Fruit fly (Drosophila melanogaster) whole organism, embryonic: ENCODE data around the gene CG1738.

Experiments used
- Abd-B ChIP-seq: fragments of 200-800 bp; sonication (Bioruptor generic); optimal IDR thresholded peaks from 2 replicates; lab custom pipeline; 2018; ENCODE audit warnings: missing biosample characterization, mild to moderate bottlenecking, missing genetic modification characterization, moderate library complexity
- Ada2b ChIP-seq: fragments of 200-800 bp; sonication (Bioruptor generic); IDR thresholded peaks from 2 replicates; pipeline ENCODE4 v1.3.6; 2022; ENCODE audit warnings: missing biosample characterization, missing genetic modification characterization
- Awh ChIP-seq: fragments of 200-800 bp; sonication (Bioruptor generic); IDR thresholded peaks from 2 replicates; pipeline ENCODE4, ENCODE4 v1.3.6; 2022; ENCODE audit warnings: missing biosample characterization, missing genetic modification characterization
- Bgb ChIP-seq: fragments of 200-800 bp; sonication (Bioruptor generic); IDR thresholded peaks from 2 replicates; pipeline ENCODE4 v1.3.6; 2022; ENCODE audit warnings: missing biosample characterization, missing genetic modification characterization; ENCODE audit not compliant: partially characterized antibody
- BtbVII ChIP-seq: fragments of 200-800 bp; sonication (Bioruptor generic); optimal IDR thresholded peaks from 3 replicates; lab custom pipeline; 2017; ENCODE audit warnings: missing biosample characterization, mild to moderate bottlenecking, missing genetic modification characterization
- CG11504 ChIP-seq: fragments of 200-800 bp; sonication (Bioruptor generic); optimal IDR thresholded peaks from 3 replicates; lab custom pipeline; 2019; ENCODE audit warnings: missing biosample characterization, mild to moderate bottlenecking, missing genetic modification characterization, moderate library complexity
- CG12155 ChIP-seq: fragments of 200-800 bp; sonication (Bioruptor generic); optimal IDR thresholded peaks from 3 replicates; lab custom pipeline; 2016; ENCODE audit warnings: missing biosample characterization, missing genetic modification characterization
- CG13123 ChIP-seq: fragments of 200-800 bp; sonication (Bioruptor generic); optimal IDR thresholded peaks from 2 replicates; lab custom pipeline; 2016; ENCODE audit warnings: missing biosample characterization, missing genetic modification characterization
- CG14441 ChIP-seq: fragments of 200-800 bp; sonication (Bioruptor generic); IDR thresholded peaks from 2 replicates; pipeline ENCODE4 v1.3.6; 2022; ENCODE audit warnings: missing biosample characterization, missing genetic modification characterization
- CG1647 ChIP-seq: fragments of 200-800 bp; sonication (Bioruptor generic); optimal IDR thresholded peaks from 3 replicates; lab custom pipeline; 2016; ENCODE audit warnings: missing biosample characterization, missing genetic modification characterization
- CG17829 ChIP-seq: fragments of 200-800 bp; optimal IDR thresholded peaks from 2 replicates; lab custom pipeline; 2019; ENCODE audit warnings: missing biosample characterization, mild to moderate bottlenecking, missing genetic modification characterization, moderate library complexity
- CG18599 ChIP-seq: fragments of 200-800 bp; sonication (Bioruptor generic); optimal IDR thresholded peaks from 3 replicates; lab custom pipeline; 2017; ENCODE audit warnings: missing biosample characterization, missing genetic modification characterization, mild to moderate bottlenecking, moderate library complexity, missing genetic modification reagents
- CG18764 ChIP-seq: fragments of 200-800 bp; sonication (Bioruptor generic); optimal IDR thresholded peaks from 3 replicates; lab custom pipeline; 2016; ENCODE audit warnings: missing biosample characterization, missing genetic modification characterization
- CG2129 ChIP-seq: fragments of 200-800 bp; sonication (Bioruptor generic); IDR thresholded peaks from 2 replicates; pipeline ENCODE4 v1.3.6; 2022; ENCODE audit warnings: missing biosample characterization, missing genetic modification characterization; ENCODE audit not compliant: partially characterized antibody
- CG33213 ChIP-seq: fragments of 200-800 bp; sonication (Bioruptor generic); optimal IDR thresholded peaks from 3 replicates; lab custom pipeline; 2016; ENCODE audit warnings: missing biosample characterization, missing genetic modification characterization
- CG42726 ChIP-seq: fragments of 200-800 bp; sonication (Bioruptor generic); IDR thresholded peaks from 2 replicates; pipeline ENCODE4 v1.3.6; 2022; ENCODE audit warnings: missing biosample characterization, missing genetic modification characterization; ENCODE audit not compliant: partially characterized antibody
- CG5180 ChIP-seq: fragments of 200-800 bp; sonication (Bioruptor generic); optimal IDR thresholded peaks from 3 replicates; lab custom pipeline; 2017; ENCODE audit warnings: missing biosample characterization, missing genetic modification characterization, mild to moderate bottlenecking, moderate library complexity, missing genetic modification reagents
- CG8290 ChIP-seq, 3 experiments: fragments of 200-800 bp; sonication (Bioruptor generic); optimal IDR thresholded peaks; 2 replicates each; lab custom pipeline; 2016 to 2019; ENCODE audit warnings: missing biosample characterization in 3 of 3, missing genetic modification characterization in 3 of 3, mild to moderate bottlenecking in 2 of 3, moderate library complexity in 1 of 3
- CG9215 ChIP-seq: fragments of 200-800 bp; sonication (Bioruptor generic); IDR thresholded peaks from 2 replicates; pipeline ENCODE4 v1.3.6; 2022; ENCODE audit warnings: missing biosample characterization, missing genetic modification characterization
- CrebB ChIP-seq: fragments of 200-800 bp; sonication (Bioruptor generic); optimal IDR thresholded peaks from 3 replicates; lab custom pipeline; 2018; ENCODE audit warnings: missing biosample characterization, mild to moderate bottlenecking, missing genetic modification characterization
- Dbx ChIP-seq: fragments of 200-800 bp; sonication (Bioruptor generic); IDR thresholded peaks from 3 replicates; pipeline ENCODE4 v1.3.6; 2022; ENCODE audit warnings: missing biosample characterization, missing genetic modification characterization
- Dip2 ChIP-seq: fragments of 200-800 bp; sonication (Bioruptor generic); IDR thresholded peaks from 2 replicates; pipeline ENCODE4 v1.3.6; 2022; ENCODE audit warnings: missing biosample characterization, missing genetic modification characterization
- Dref ChIP-seq: fragments of 200-800 bp; sonication (Bioruptor generic); IDR thresholded peaks from 2 replicates; pipeline ENCODE4 v1.3.6; 2022; ENCODE audit warnings: missing biosample characterization, missing genetic modification characterization
- Mad ChIP-seq: fragments of 200-800 bp; sonication (Bioruptor generic); optimal IDR thresholded peaks from 2 replicates; lab custom pipeline; 2016; ENCODE audit warnings: missing biosample characterization, missing genetic modification characterization
- Max ChIP-seq: fragments of 200-800 bp; sonication (Bioruptor generic); optimal IDR thresholded peaks from 2 replicates; lab custom pipeline; 2016; ENCODE audit warnings: missing biosample characterization, mild to moderate bottlenecking, missing genetic modification characterization
- NFAT ChIP-seq: fragments of 200-800 bp; sonication (Bioruptor generic); IDR thresholded peaks from 2 replicates; pipeline ENCODE4 v1.3.6; 2022; ENCODE audit warnings: missing biosample characterization, missing genetic modification characterization
- Sin3A ChIP-seq: fragments of >200 bp; optimal IDR thresholded peaks from 2 replicates; lab custom pipeline; 2018
- Sox100B ChIP-seq: fragments of 200-800 bp; sonication (Bioruptor generic); optimal IDR thresholded peaks from 3 replicates; lab custom pipeline; 2018; ENCODE audit warnings: missing biosample characterization, mild to moderate bottlenecking, missing genetic modification characterization
- abd-A ChIP-seq: fragments of 200-800 bp; sonication (Bioruptor generic); optimal IDR thresholded peaks from 3 replicates; lab custom pipeline; 2019; ENCODE audit warnings: missing biosample characterization, mild to moderate bottlenecking, missing genetic modification characterization, moderate library complexity
- az2 ChIP-seq: fragments of 200-800 bp; sonication (Bioruptor generic); optimal IDR thresholded peaks from 3 replicates; lab custom pipeline; 2016; ENCODE audit warnings: missing biosample characterization, missing genetic modification characterization
- cato ChIP-seq: fragments of 200-800 bp; sonication (Bioruptor generic); optimal IDR thresholded peaks from 2 replicates; lab custom pipeline; 2016; ENCODE audit warnings: missing biosample characterization, missing genetic modification characterization, borderline replicate concordance
- disco-r ChIP-seq: fragments of 200-800 bp; sonication (Bioruptor generic); optimal IDR thresholded peaks from 2 replicates; lab custom pipeline; 2016; ENCODE audit warnings: missing biosample characterization, missing genetic modification characterization
- en ChIP-seq: fragments of 200-800 bp; sonication (Bioruptor generic); optimal IDR thresholded peaks from 2 replicates; lab custom pipeline; 2016; ENCODE audit warnings: missing biosample characterization, missing genetic modification characterization
- exex ChIP-seq: fragments of 200-800 bp; sonication (Bioruptor generic); optimal IDR thresholded peaks from 4 replicates; lab custom pipeline; 2018; ENCODE audit warnings: missing biosample characterization, mild to moderate bottlenecking, missing genetic modification characterization, moderate library complexity
- gsb ChIP-seq: fragments of 200-800 bp; sonication (Bioruptor generic); IDR thresholded peaks from 2 replicates; pipeline ENCODE4 v1.3.6; 2022; ENCODE audit warnings: missing biosample characterization, missing genetic modification characterization
- inv ChIP-seq: fragments of 200-800 bp; sonication (Bioruptor generic); IDR thresholded peaks from 2 replicates; pipeline ENCODE4 v1.3.6; 2022; ENCODE audit warnings: missing biosample characterization, missing genetic modification characterization; ENCODE audit not compliant: partially characterized antibody
- jigr1 ChIP-seq: fragments of 200-800 bp; sonication (Bioruptor generic); IDR thresholded peaks from 3 replicates; pipeline ENCODE4 v1.3.6; 2022; ENCODE audit warnings: missing biosample characterization, missing genetic modification characterization
- prd ChIP-seq, 3 experiments: fragments of >200 bp in 2 of 3; fragments of 200-800 bp in 1 of 3; sonication (Bioruptor generic) in 1 of 3; optimal IDR thresholded peaks in 2 of 3; IDR thresholded peaks in 1 of 3; 2 replicates in 2 of 3; 3 replicates in 1 of 3; pipeline versions ENCODE4 v1.3.6 to Lab custom; 2017 to 2022; ENCODE audit warnings: missing biosample characterization in 1 of 3, missing genetic modification characterization in 1 of 3
- salm ChIP-seq: fragments of 200-800 bp; sonication (Bioruptor generic); optimal IDR thresholded peaks from 2 replicates; lab custom pipeline; 2018; ENCODE audit warnings: missing biosample characterization, mild to moderate bottlenecking, missing genetic modification characterization
- sens ChIP-seq: fragments of 200-800 bp; sonication (Bioruptor generic); peaks from one replicate; lab custom pipeline; 2016; ENCODE audit warnings: missing biosample characterization, missing genetic modification characterization
- sisA ChIP-seq: fragments of 200-800 bp; sonication (Bioruptor generic); IDR thresholded peaks from 2 replicates; pipeline ENCODE4 v1.3.6; 2022; ENCODE audit warnings: missing biosample characterization, missing genetic modification characterization
- twi ChIP-seq: fragments of 200-800 bp; optimal IDR thresholded peaks from 2 replicates; lab custom pipeline; 2019; ENCODE audit warnings: missing biosample characterization, mild to moderate bottlenecking, missing genetic modification characterization, moderate library complexity
- usp ChIP-seq: fragments of >200 bp; optimal IDR thresholded peaks from 2 replicates; lab custom pipeline; 2017; ENCODE audit warnings: missing biosample characterization, missing genetic modification characterization
- vvl ChIP-seq: fragments of 200-800 bp; sonication (Bioruptor generic); IDR thresholded peaks from 2 replicates; pipeline ENCODE4 v1.3.6; 2022; ENCODE audit warnings: missing biosample characterization, missing genetic modification characterization
- yki ChIP-seq: fragments of >200 bp; optimal IDR thresholded peaks from 3 replicates; lab custom pipeline; 2018
- zf30C ChIP-seq: fragments of 200-800 bp; sonication (Bioruptor generic); optimal IDR thresholded peaks from 3 replicates; lab custom pipeline; 2018; ENCODE audit warnings: missing biosample characterization, mild to moderate bottlenecking, missing genetic modification characterization

Gene CG1738

dm6 chrX:11338047-11338747 is 10.7 kb upstream of the CG1738 start (continued):
- TF ChIP-seq en (GFP tag; lab: Kevin White, UChicago) (peak; percentile 74), Awh (no peak), CG17829 (peak; percentile 64), CG18599 (GFP tag; lab: Kevin White, UChicago) (no peak), CG1647 (GFP tag; lab: Kevin White, UChicago) (peak; percentile 8), NFAT (GFP tag; lab: Robert Waterston, UW) (no peak), CG2129 (GFP tag; lab: Robert Waterston, UW) (no peak), exex (tag; lab: Kevin White, UChicago) (no peak), Abd-B (GFP tag; lab: Kevin White, UChicago) (no peak), Sox100B (GFP tag; lab: Kevin White, UChicago) (peak; percentile 39), az2 (GFP tag; lab: Kevin White, UChicago) (peak; percentile 69), jigr1 (GFP tag; lab: Robert Waterston, UW) (no peak), cato (GFP tag; lab: Kevin White, UChicago) (peak; percentile 5), salm (tag; lab: Kevin White, UChicago) (no peak), gsb (GFP tag; lab: Robert Waterston, UW) (peak; percentile 61; the same call in 1 of the 2 replicates), Ada2b (peak; percentile 47; the same call in 1 of the 2 replicates), Dip2 (GFP tag; lab: Robert Waterston, UW) (no peak), zf30C (GFP tag; lab: Kevin White, UChicago) (peak; percentile 52), CrebB (peak; percentile 7), CG33213 (GFP tag; lab: Kevin White, UChicago) (peak; percentile 47), CG8290 (GFP tag; optimal IDR thresholded peaks at IDR 0.05; lab: Kevin White, UChicago) (no peak), CG8290 (tag; optimal IDR thresholded peaks at IDR 0.05; lab: Kevin White, UChicago) (no peak), BtbVII (GFP tag; lab: Kevin White, UChicago) (peak; percentile 58), yki (lab: Kevin White, UChicago) (no peak), disco-r (GFP tag; lab: Kevin White, UChicago) (peak; percentile 17), Dref (GFP tag; lab: Robert Waterston, UW) (no peak)

dm6 chrX:11338973-11339867 is 9.6 kb upstream of the CG1738 start:
- TF ChIP-seq Sin3A (lab: Kevin White, UChicago): peak; percentile 93
- TF ChIP-seq CG14441 (GFP tag; lab: Robert Waterston, UW): no peak
- TF ChIP-seq usp (GFP tag; lab: Kevin White, UChicago): no peak
- TF ChIP-seq prd (optimal IDR thresholded peaks at IDR 0.05; lab: Kevin White, UChicago): no peak
- TF ChIP-seq prd (GFP tag; IDR thresholded peaks at IDR 0.05; lab: Robert Waterston, UW): 0 out of 3 replicates have a peak, but pooled peaks have one; percentile 20
- TF ChIP-seq inv (GFP tag; lab: Robert Waterston, UW): peak; percentile 88
- peak; percentile 15 for TF ChIP-seq twi (tag; lab: Kevin White, UChicago)
- peak; percentile 55; the same call in 1 of the 2 replicates for TF ChIP-seq NFAT (GFP tag; lab: Robert Waterston, UW)
- no peak; the same call in 1 of the 2 replicates for TF ChIP-seq sisA (GFP tag; lab: Robert Waterston, UW)
- TF ChIP-seq CG13123: peak; percentile 45
- TF ChIP-seq Max (GFP tag; lab: Kevin White, UChicago): peak; percentile 27
- TF ChIP-seq Dbx (GFP tag; lab: Robert Waterston, UW): peak; percentile 29; the same call in 1 of the 3 replicates
- peak; percentile 74 for TF ChIP-seq CG42726
- TF ChIP-seq CG11504 (tag; lab: Kevin White, UChicago): peak; percentile 48
- TF ChIP-seq CG5180 (GFP tag; lab: Kevin White, UChicago): no peak
- peak; percentile 88 for TF ChIP-seq sens (GFP tag; lab: Kevin White, UChicago)
- peak; percentile 29; the same call in 1 of the 2 replicates for TF ChIP-seq vvl
- no peak for TF ChIP-seq Mad
- peak; percentile 35 for TF ChIP-seq abd-A (tag; lab: Kevin White, UChicago)
- peak; percentile 45 for TF ChIP-seq CG12155
- TF ChIP-seq Bgb: peak; percentile 88
- TF ChIP-seq Dref (GFP tag; lab: Robert Waterston, UW): peak; percentile 87
- peak; percentile 85 for TF ChIP-seq CG9215 (GFP tag; lab: Robert Waterston, UW)
- no peak for TF ChIP-seq CG18764
